Worm (Caenorhabditis elegans): ENCODE data around the gene ire-1.
A peak's percentile ranks its signal among the peaks of the same experiment; 100 is the strongest.

Gene ire-1

DNA sequence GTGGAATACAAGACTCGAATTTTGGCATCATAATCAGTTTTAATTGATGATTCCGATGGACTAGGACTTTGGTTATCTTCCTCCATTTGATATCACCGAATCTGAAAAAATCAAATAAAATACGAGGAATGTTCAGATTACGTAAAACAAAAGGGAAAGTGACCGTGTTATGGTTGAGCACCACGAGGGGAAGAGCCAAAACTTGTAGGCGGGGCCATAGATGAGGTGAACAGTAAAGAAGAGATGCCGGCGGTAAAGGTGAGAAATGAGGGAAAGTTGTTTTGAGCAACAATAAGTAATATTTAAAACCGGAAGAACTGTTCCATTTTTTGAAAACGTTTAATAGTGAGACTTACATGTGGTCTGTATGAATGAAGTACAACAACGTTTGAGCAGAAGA, 25.2 kb upstream of the ire-1 start, which contains the start of gene F10B5.3:
F10B5.3 (minus strand) TSS at position 101 of the 400 bp plus-strand sequence.
- no peak for TF ChIP-seq snpc-3.4 (tag; optimal IDR thresholded peaks at IDR 0.05)
- no peak for TF ChIP-seq lag-1 (GFP tag; IDR thresholded peaks at IDR 0.05)
- TF ChIP-seq K11D2.4 (GFP tag; IDR thresholded peaks at IDR 0.05), result no peak
- no peak for TF ChIP-seq mel-28 (tag; optimal IDR thresholded peaks at IDR 0.05; ENCODE audit: borderline replicate concordance)
- TF ChIP-seq nhr-90 (tag; optimal IDR thresholded peaks at IDR 0.05), result no peak
- no peak for TF ChIP-seq F39B2.1 (GFP tag; IDR thresholded peaks at IDR 0.05)
- TF ChIP-seq F23B12.7 (tag; optimal IDR thresholded peaks at IDR 0.05; ENCODE audit: insufficient read depth), result no peak
- TF ChIP-seq repo-1 (tag; optimal IDR thresholded peaks at IDR 0.05), result no peak
- no peak for TF ChIP-seq xnd-1 (tag; optimal IDR thresholded peaks at IDR 0.05)
- no peak for TF ChIP-seq unc-130 (GFP tag; optimal IDR thresholded peaks at IDR 0.05)
- no peak for TF ChIP-seq lin-54 (GFP tag; optimal IDR thresholded peaks at IDR 0.05)
- no peak for TF ChIP-seq bed-2 (GFP tag; IDR thresholded peaks at IDR 0.05)
- TF ChIP-seq lsy-27 (tag; optimal IDR thresholded peaks at IDR 0.05; ENCODE audit: borderline replicate concordance, insufficient read depth), result no peak
- no peak for TF ChIP-seq ztf-18 (tag; optimal IDR thresholded peaks at IDR 0.05)
- TF ChIP-seq F37B4.10 (GFP tag; IDR thresholded peaks at IDR 0.05), result no peak
- no peak for TF ChIP-seq ceh-100 (GFP tag; IDR thresholded peaks at IDR 0.05)
- TF ChIP-seq B0261.1 (tag; optimal IDR thresholded peaks at IDR 0.05), result no peak

DNA sequence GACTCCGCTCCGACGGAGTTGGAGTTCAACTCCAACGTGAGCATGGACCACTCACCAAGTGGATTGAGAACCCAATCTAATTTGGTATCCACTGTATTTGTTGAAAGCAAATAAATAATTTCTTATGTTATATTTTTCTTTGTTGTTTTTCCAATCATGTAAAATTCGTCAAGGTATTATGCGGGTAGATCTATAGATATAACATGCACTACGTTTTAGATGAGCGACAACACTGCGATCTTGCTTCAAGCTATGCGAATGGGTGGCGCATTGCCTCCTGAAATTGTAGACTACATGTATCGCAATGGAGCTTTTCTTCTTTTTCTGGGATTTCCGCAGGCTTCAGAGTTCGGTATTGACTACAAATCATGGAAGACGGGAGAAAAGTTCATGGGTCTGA, 19.8 kb upstream of the ire-1 start, which contains the start of gene F10B5.2:
F10B5.2 (plus strand) TSS at position 220 of the 400 bp plus-strand sequence.
- TF ChIP-seq hsf-1 (GFP tag; IDR thresholded peaks at IDR 0.05) (peak; percentile 66; the same call in 1 of the 2 replicates), unc-130 (GFP tag; optimal IDR thresholded peaks at IDR 0.05) (peak; percentile 15), athp-1 (tag; optimal IDR thresholded peaks at IDR 0.05) (peak; percentile 8), dpl-1 (GFP tag; optimal IDR thresholded peaks at IDR 0.05) (peak; percentile 3), lag-1 (GFP tag; IDR thresholded peaks at IDR 0.05) (no peak), unc-62 (GFP tag; optimal IDR thresholded peaks at IDR 0.05) (no peak), ztf-28 (GFP tag; IDR thresholded peaks at IDR 0.05) (no peak), ama-1 (optimal IDR thresholded peaks at IDR 0.05) (no peak), ama-1 (GFP tag; optimal IDR thresholded peaks at IDR 0.05) (no peak), nhr-179 (tag; optimal IDR thresholded peaks at IDR 0.05) (no peak), K12H6.12 (tag; optimal IDR thresholded peaks at IDR 0.05) (no peak), madf-6 (GFP tag; IDR thresholded peaks at IDR 0.05) (peak; percentile 58), mxl-1 (tag; optimal IDR thresholded peaks at IDR 0.05) (no peak), attf-6 (GFP tag; IDR thresholded peaks at IDR 0.05) (peak; percentile 42; the same call in 1 of the 2 replicates), nfya-1 (tag; optimal IDR thresholded peaks at IDR 0.05; ENCODE audit: borderline replicate concordance, insufficient read depth) (no peak), him-1 (tag; optimal IDR thresholded peaks at IDR 0.05) (peak; percentile 44), ceh-91 (GFP tag; IDR thresholded peaks at IDR 0.05) (no peak), lin-35 (GFP tag; optimal IDR thresholded peaks at IDR 0.05) (peak in 1 of 3 experiments; percentile 5), repo-1 (tag; optimal IDR thresholded peaks at IDR 0.05) (no peak), ztf-25 (GFP tag; IDR thresholded peaks at IDR 0.05) (0 out of 2 replicates have a peak, but pooled peaks have one; percentile 29), F33H1.4 (GFP tag; IDR thresholded peaks at IDR 0.05) (no peak), lsy-27 (tag; optimal IDR thresholded peaks at IDR 0.05; ENCODE audit: borderline replicate concordance, insufficient read depth) (no peak), bed-1 (GFP tag; IDR thresholded peaks at IDR 0.05) (no peak), tbp1 (GFP tag; optimal IDR thresholded peaks at IDR 0.05) (no peak), Y56A3A.18 (GFP tag; IDR thresholded peaks at IDR 0.05) (no peak), madf-8 (GFP tag; conservative IDR thresholded peaks at IDR 0.05) (no peak), tbx-9 (tag; optimal IDR thresholded peaks at IDR 0.05; ENCODE audit: borderline replicate concordance) (no peak), ekl-4 (GFP tag; IDR thresholded peaks at IDR 0.05) (peak; percentile 58; the same call in 1 of the 2 replicates), Y79H2A.3 (GFP tag; conservative IDR thresholded peaks at IDR 0.05) (no peak), ztf-3 (GFP tag; optimal IDR thresholded peaks at IDR 0.05) (no peak), attf-3 (GFP tag; conservative IDR thresholded peaks at IDR 0.05) (no peak), F57A8.1 (GFP tag; optimal IDR thresholded peaks at IDR 0.05) (peak; percentile 7), ztf-26 (tag; optimal IDR thresholded peaks at IDR 0.05) (no peak), zfh-2 (GFP tag; conservative IDR thresholded peaks at IDR 0.05) (no peak), lsl-1 (GFP tag; optimal IDR thresholded peaks at IDR 0.05) (peak; percentile 34)

All from whole organism, young adult.